Fruit fly (Drosophila melanogaster): ENCODE data around the gene CG4607.

dm6 chrX:7105533-7105932 is 36.3 kb downstream of the CG4607 start:
- no peak for TF ChIP-seq CG14655 (GFP tag; optimal IDR thresholded peaks at IDR 0.05)
- TF ChIP-seq fd96Ca (GFP tag; IDR thresholded peaks at IDR 0.05), result no peak
- TF ChIP-seq CG9948 (tag; optimal IDR thresholded peaks at IDR 0.05), result no peak

Measured in whole organism, pupa.